Worm (Caenorhabditis elegans): ENCODE data around the gene F57A8.6.

The F57A8.6 gene

DNA sequence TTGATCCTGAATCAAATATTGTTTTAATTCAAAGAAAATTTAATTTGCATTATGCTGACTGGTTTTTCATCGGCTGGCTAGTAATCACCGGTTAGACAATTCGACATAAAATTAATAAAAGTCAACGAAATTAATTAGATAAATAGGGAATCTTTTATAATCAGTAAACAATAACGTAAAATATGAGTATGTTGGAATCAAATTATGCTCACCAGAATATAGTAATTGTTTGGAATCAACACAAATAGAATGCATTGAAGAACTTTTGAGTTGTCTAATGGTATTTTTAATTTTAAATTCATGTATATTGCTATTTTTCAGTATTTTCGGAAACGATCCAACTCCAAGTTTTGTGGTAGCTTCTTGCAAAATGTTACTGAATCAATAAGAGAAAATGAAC is 31.7 kb upstream of the F57A8.6 start, which contains the start of gene C08B6.2:
Gene C08B6.2 (plus strand): TSS at position 301 of the 400 bp plus-strand sequence.
- TF ChIP-seq skn-1 (tag; optimal IDR thresholded peaks at IDR 0.05) (no peak), aha-1 (tag) (peak; percentile 44)

DNA sequence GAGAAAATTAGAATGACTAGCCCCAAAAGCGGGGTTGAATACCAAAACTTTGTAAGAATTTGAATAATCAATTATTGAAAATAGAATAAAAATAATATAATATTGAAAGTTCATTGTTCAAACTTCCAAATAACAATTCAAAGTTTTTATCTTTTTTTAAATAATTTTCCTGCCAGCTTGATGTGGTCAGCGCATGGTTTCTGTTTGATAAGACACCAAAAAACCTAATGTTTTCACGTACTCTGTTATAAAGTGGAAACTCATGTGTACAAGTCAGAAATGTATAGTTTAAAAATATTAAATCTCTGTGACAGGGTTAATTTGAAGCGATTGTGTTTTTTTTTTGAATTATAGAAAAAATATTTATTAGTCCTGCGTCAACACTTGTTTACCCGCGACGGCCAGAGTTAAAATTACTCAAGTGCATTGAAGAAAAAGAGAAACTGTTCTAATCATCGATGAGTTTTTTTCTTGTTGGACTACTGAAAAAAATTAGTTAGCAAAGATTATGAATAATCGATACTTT is 31.2 kb upstream of the F57A8.6 start, which contains the start of gene ugt-17:
Gene ugt-17 (minus strand): TSS at position 180 of the 526 bp plus-strand sequence.
- peak; percentile 50 for TF ChIP-seq hlh-11 (tag; optimal IDR thresholded peaks at IDR 0.05)
- TF ChIP-seq nhr-11 (tag; optimal IDR thresholded peaks at IDR 0.05) = no peak
- no peak for TF ChIP-seq unc-130 (GFP tag; optimal IDR thresholded peaks at IDR 0.05)
- no peak for TF ChIP-seq tra-1 (GFP tag; IDR thresholded peaks at IDR 0.05)
- TF ChIP-seq mxl-3 (GFP tag; optimal IDR thresholded peaks at IDR 0.05) = no peak
- TF ChIP-seq egl-27 (tag; optimal IDR thresholded peaks at IDR 0.05) = no peak
- peak; percentile 70 for TF ChIP-seq dve-1 (tag; optimal IDR thresholded peaks at IDR 0.05; ENCODE audit: insufficient read depth)
- no peak for TF ChIP-seq tag-97 (GFP tag; IDR thresholded peaks at IDR 0.05)
- no peak for TF ChIP-seq F49E8.2 (tag; optimal IDR thresholded peaks at IDR 0.05; ENCODE audit: borderline replicate concordance)
- no peak for TF ChIP-seq fos-1 (tag; optimal IDR thresholded peaks at IDR 0.05)
- no peak for TF ChIP-seq mep-1 (tag; optimal IDR thresholded peaks at IDR 0.05)
- no peak for TF ChIP-seq lin-39 (tag; optimal IDR thresholded peaks at IDR 0.05)
- peak; percentile 61 for TF ChIP-seq nhr-77 (tag; optimal IDR thresholded peaks at IDR 0.05)
- no peak for TF ChIP-seq F26F4.8 (GFP tag; conservative IDR thresholded peaks at IDR 0.05)
- no peak for TF ChIP-seq T20F7.1 (GFP tag; optimal IDR thresholded peaks at IDR 0.05)
- TF ChIP-seq php-3 (GFP tag; IDR thresholded peaks at IDR 0.05) = peak; percentile 60; the same call in 1 of the 2 replicates
- TF ChIP-seq ceh-44 (GFP tag; IDR thresholded peaks at IDR 0.05) = no peak
- no peak for TF ChIP-seq spr-1 (tag; optimal IDR thresholded peaks at IDR 0.05)
- no peak for TF ChIP-seq nhr-41 (GFP tag; IDR thresholded peaks at IDR 0.05)
- no peak for TF ChIP-seq ctbp-1 (GFP tag; IDR thresholded peaks at IDR 0.05)
- no peak for TF ChIP-seq cey-2 (tag; optimal IDR thresholded peaks at IDR 0.05; ENCODE audit: borderline replicate concordance, insufficient read depth)
- no peak for TF ChIP-seq set-16 (GFP tag; IDR thresholded peaks at IDR 0.05)
- TF ChIP-seq nhr-102 (tag; optimal IDR thresholded peaks at IDR 0.05) = peak; percentile 7
- no peak for TF ChIP-seq lin-38 (GFP tag; IDR thresholded peaks at IDR 0.05)
- no peak for TF ChIP-seq nhr-237 (tag; optimal IDR thresholded peaks at IDR 0.05)
- TF ChIP-seq snpc-1.2 (GFP tag; IDR thresholded peaks at IDR 0.05) = no peak
- TF ChIP-seq R02D3.7 (tag; optimal IDR thresholded peaks at IDR 0.05) = no peak
- TF ChIP-seq T26A8.4 (GFP tag; IDR thresholded peaks at IDR 0.05) = no peak
- TF ChIP-seq mes-2 (tag; optimal IDR thresholded peaks at IDR 0.05; ENCODE audit: poor library complexity, severe bottlenecking) = no peak
- TF ChIP-seq D1046.2 (GFP tag; IDR thresholded peaks at IDR 0.05) = no peak
- no peak for TF ChIP-seq daf-16 (GFP tag; optimal IDR thresholded peaks at IDR 0.05)
- TF ChIP-seq daf-16 (tag; optimal IDR thresholded peaks at IDR 0.05) = peak; percentile 91
- no peak for TF ChIP-seq fkh-10 (GFP tag; optimal IDR thresholded peaks at IDR 0.05)
- no peak for TF ChIP-seq Y75B8A.6 (GFP tag; IDR thresholded peaks at IDR 0.05)
- no peak for TF ChIP-seq ceh-20 (GFP tag; IDR thresholded peaks at IDR 0.05)
- peak; percentile 74 for TF ChIP-seq pqm-1 (tag; optimal IDR thresholded peaks at IDR 0.05)
- no peak for TF ChIP-seq aly-2 (tag; optimal IDR thresholded peaks at IDR 0.05)
- TF ChIP-seq hlh-30 (tag; optimal IDR thresholded peaks at IDR 0.05; ENCODE audit: insufficient read depth) = no peak
- no peak for TF ChIP-seq F10B5.3 (tag; optimal IDR thresholded peaks at IDR 0.05)
- no peak for TF ChIP-seq vab-7 (GFP tag; IDR thresholded peaks at IDR 0.05)
- TF ChIP-seq madf-5 (GFP tag; IDR thresholded peaks at IDR 0.05) = no peak
- peak; percentile 65 for TF ChIP-seq nhr-28 (tag; optimal IDR thresholded peaks at IDR 0.05)
- TF ChIP-seq zfp-2 (tag; optimal IDR thresholded peaks at IDR 0.05) = no peak
- no peak for TF ChIP-seq ztf-7 (tag; optimal IDR thresholded peaks at IDR 0.05)
- no peak for TF ChIP-seq ZK546.5 (tag; optimal IDR thresholded peaks at IDR 0.05)
- TF ChIP-seq pha-4 (GFP tag; IDR thresholded peaks at IDR 0.05) = no peak
- no peak for TF ChIP-seq pha-4 (tag; optimal IDR thresholded peaks at IDR 0.05)
- TF ChIP-seq lim-7 (GFP tag; IDR thresholded peaks at IDR 0.05) = no peak

Measured in whole organism, L4 larva.